Fruit fly (Drosophila melanogaster) whole organism, embryonic: ENCODE results near the gene CG15152.

Source experiments
- Abd-B ChIP-seq: fragments of 200-800 bp; sonication (Bioruptor generic); optimal IDR thresholded peaks from 2 replicates; lab custom pipeline; 2018; ENCODE audit warnings: missing biosample characterization, mild to moderate bottlenecking, missing genetic modification characterization, moderate library complexity
- Awh ChIP-seq: fragments of 200-800 bp; sonication (Bioruptor generic); IDR thresholded peaks from 2 replicates; pipeline ENCODE4, ENCODE4 v1.3.6; 2022; ENCODE audit warnings: missing biosample characterization, missing genetic modification characterization
- CG10431 ChIP-seq: fragments of 200-800 bp; sonication (Bioruptor generic); optimal IDR thresholded peaks from 3 replicates; lab custom pipeline; 2018; ENCODE audit warnings: missing biosample characterization, mild to moderate bottlenecking, missing genetic modification characterization
- CG11247 ChIP-seq: fragments of 200-800 bp; sonication (Bioruptor generic); IDR thresholded peaks from 2 replicates; pipeline ENCODE4 v1.3.6; 2022; ENCODE audit warnings: missing biosample characterization, missing genetic modification characterization
- CG15269 ChIP-seq: fragments of 200-800 bp; sonication (Bioruptor generic); optimal IDR thresholded peaks from 2 replicates; lab custom pipeline; 2018; ENCODE audit warnings: missing biosample characterization, mild to moderate bottlenecking, missing genetic modification characterization, moderate library complexity
- CG15601 ChIP-seq: fragments of 200-800 bp; sonication (Bioruptor generic); optimal IDR thresholded peaks from 3 replicates; lab custom pipeline; 2019; ENCODE audit warnings: missing biosample characterization, mild to moderate bottlenecking, missing genetic modification characterization, moderate library complexity
- CG17568 ChIP-seq: fragments of 200-800 bp; sonication (Bioruptor generic); optimal IDR thresholded peaks from 2 replicates; lab custom pipeline; 2018; ENCODE audit warnings: missing biosample characterization, mild to moderate bottlenecking, missing genetic modification characterization, moderate library complexity
- CG17829 ChIP-seq: fragments of 200-800 bp; optimal IDR thresholded peaks from 2 replicates; lab custom pipeline; 2019; ENCODE audit warnings: missing biosample characterization, mild to moderate bottlenecking, missing genetic modification characterization, moderate library complexity
- CG3407 ChIP-seq: fragments of 200-800 bp; sonication (Bioruptor generic); optimal IDR thresholded peaks from 2 replicates; lab custom pipeline; 2018; ENCODE audit warnings: missing biosample characterization, mild to moderate bottlenecking, missing genetic modification characterization
- CG34376 ChIP-seq: fragments of 200-800 bp; sonication (Bioruptor generic); optimal IDR thresholded peaks from 2 replicates; lab custom pipeline; 2018; ENCODE audit warnings: missing biosample characterization, mild to moderate bottlenecking, missing genetic modification characterization
- CG4360 ChIP-seq: fragments of 200-800 bp; sonication (Bioruptor generic); IDR thresholded peaks from 2 replicates; pipeline ENCODE4 v1.3.6; 2022; ENCODE audit warnings: missing biosample characterization, missing genetic modification characterization
- Dip3 ChIP-seq: fragments of 200-800 bp; sonication (Bioruptor generic); optimal IDR thresholded peaks from 3 replicates; lab custom pipeline; 2016; ENCODE audit warnings: missing biosample characterization, missing genetic modification characterization
- HmgZ ChIP-seq: fragments of 200-800 bp; sonication (Bioruptor generic); optimal IDR thresholded peaks from 2 replicates; lab custom pipeline; 2018; ENCODE audit warnings: missing biosample characterization, mild to moderate bottlenecking, missing genetic modification characterization
- Jarid2 ChIP-seq: fragments of 200-800 bp; sonication (Bioruptor generic); optimal IDR thresholded peaks from 3 replicates; lab custom pipeline; 2017; ENCODE audit warnings: mild to moderate bottlenecking, missing biosample characterization, missing genetic modification reagents, missing genetic modification characterization
- Lim3 ChIP-seq: fragments of 200-800 bp; sonication (Bioruptor generic); IDR thresholded peaks from 2 replicates; pipeline ENCODE4 v1.3.6; 2022; ENCODE audit warnings: missing biosample characterization, missing genetic modification characterization
- MTF-1 ChIP-seq: fragments of 200-800 bp; sonication (Bioruptor generic); optimal IDR thresholded peaks from 2 replicates; lab custom pipeline; 2018; ENCODE audit warnings: missing biosample characterization, mild to moderate bottlenecking, missing genetic modification characterization, borderline replicate concordance
- Med ChIP-seq: fragments of 200-800 bp; sonication (Bioruptor generic); peaks from one replicate; lab custom pipeline; 2016; ENCODE audit warnings: missing biosample characterization, missing genetic modification characterization, mild to moderate bottlenecking, inconsistent platforms, moderate library complexity
- Mrtf ChIP-seq: fragments of 200-800 bp; sonication (Bioruptor generic); IDR thresholded peaks from 3 replicates; pipeline ENCODE4 v1.3.6; 2022; ENCODE audit warnings: missing biosample characterization, missing genetic modification characterization
- Pdp1 ChIP-seq, 2 experiments: fragments of 200-800 bp; sonication (Bioruptor generic); optimal IDR thresholded peaks; 3 replicates each; lab custom pipeline; 2016; ENCODE audit warnings: missing biosample characterization in 2 of 2, missing genetic modification characterization in 2 of 2, mild to moderate bottlenecking in 1 of 2, moderate library complexity in 1 of 2
- Rx ChIP-seq: fragments of 200-800 bp; sonication (Bioruptor generic); IDR thresholded peaks from 2 replicates; pipeline ENCODE4 v1.3.6; 2022; ENCODE audit warnings: missing biosample characterization, missing genetic modification characterization
- Stat92E ChIP-seq, 3 experiments: fragments of >200 bp in 2 of 3; fragments of 200-800 bp in 1 of 3; sonication (Bioruptor generic) in 1 of 3; optimal IDR thresholded peaks; 2 replicates each; lab custom pipeline; 2017 to 2019; ENCODE audit warnings: missing biosample characterization in 3 of 3, missing genetic modification characterization in 3 of 3, mild to moderate bottlenecking in 1 of 3, moderate library complexity in 1 of 3
- ash1 ChIP-seq: fragments of 200-800 bp; sonication (Bioruptor generic); optimal IDR thresholded peaks from 2 replicates; lab custom pipeline; 2018; ENCODE audit warnings: missing biosample characterization, mild to moderate bottlenecking, missing genetic modification characterization
- ato ChIP-seq: fragments of 200-800 bp; sonication (Bioruptor generic); IDR thresholded peaks from 2 replicates; pipeline ENCODE4 v1.3.6; 2022; ENCODE audit warnings: missing biosample characterization, missing genetic modification characterization; ENCODE audit not compliant: partially characterized antibody
- crp ChIP-seq, 2 experiments: fragments of 200-800 bp; sonication (Bioruptor generic); optimal IDR thresholded peaks; 2 replicates in 1 of 2; 3 replicates in 1 of 2; lab custom pipeline; 2017; ENCODE audit warnings: missing biosample characterization in 2 of 2, missing genetic modification characterization in 2 of 2, mild to moderate bottlenecking in 1 of 2, moderate library complexity in 1 of 2
- ewg ChIP-seq: fragments of 200-800 bp; sonication (Bioruptor generic); optimal IDR thresholded peaks from 3 replicates; lab custom pipeline; 2017; ENCODE audit warnings: mild to moderate bottlenecking, missing biosample characterization, missing genetic modification reagents, missing genetic modification characterization
- exex ChIP-seq: fragments of 200-800 bp; sonication (Bioruptor generic); optimal IDR thresholded peaks from 4 replicates; lab custom pipeline; 2018; ENCODE audit warnings: missing biosample characterization, mild to moderate bottlenecking, missing genetic modification characterization, moderate library complexity
- gem ChIP-seq: fragments of 200-800 bp; sonication (Bioruptor generic); optimal IDR thresholded peaks from 2 replicates; lab custom pipeline; 2019; ENCODE audit warnings: missing biosample characterization, mild to moderate bottlenecking, missing genetic modification characterization, moderate library complexity
- kni ChIP-seq: fragments of 200-800 bp; sonication (Bioruptor generic); optimal IDR thresholded peaks from 3 replicates; lab custom pipeline; 2017; ENCODE audit warnings: mild to moderate bottlenecking, missing biosample characterization, missing genetic modification reagents, missing genetic modification characterization
- lab ChIP-seq: fragments of 200-800 bp; sonication (Bioruptor generic); optimal IDR thresholded peaks from 3 replicates; lab custom pipeline; 2017; ENCODE audit warnings: missing biosample characterization, missing genetic modification characterization, mild to moderate bottlenecking, moderate library complexity, missing genetic modification reagents
- mirr ChIP-seq: fragments of 200-800 bp; sonication (Bioruptor generic); optimal IDR thresholded peaks from 3 replicates; lab custom pipeline; 2018; ENCODE audit warnings: missing biosample characterization, mild to moderate bottlenecking, missing genetic modification characterization
- pan ChIP-seq, 4 experiments: fragments of >200 bp in 3 of 4; fragments of 200-800 bp in 1 of 4; sonication (Bioruptor generic) in 1 of 4; optimal IDR thresholded peaks in 3 of 4; IDR thresholded peaks in 1 of 4; 2 replicates each; pipeline versions ENCODE4 v1.3.6 to Lab custom; 2017 to 2022; ENCODE audit warnings: missing biosample characterization in 2 of 4, missing genetic modification characterization in 2 of 4, mixed read lengths in 1 of 4
- sens ChIP-seq: fragments of 200-800 bp; sonication (Bioruptor generic); peaks from one replicate; lab custom pipeline; 2016; ENCODE audit warnings: missing biosample characterization, missing genetic modification characterization
- slbo ChIP-seq: fragments of 200-800 bp; sonication (Bioruptor generic); IDR thresholded peaks from 2 replicates; pipeline ENCODE4 v1.3.6; 2022; ENCODE audit warnings: missing biosample characterization, missing genetic modification characterization
- sqz ChIP-seq: fragments of 200-800 bp; sonication (Bioruptor generic); optimal IDR thresholded peaks from 3 replicates; lab custom pipeline; 2018; ENCODE audit warnings: missing biosample characterization, mild to moderate bottlenecking, missing genetic modification characterization
- sug ChIP-seq: fragments of 200-800 bp; optimal IDR thresholded peaks from 2 replicates; lab custom pipeline; 2019; ENCODE audit warnings: missing biosample characterization, mild to moderate bottlenecking, missing genetic modification characterization, moderate library complexity
- tgo ChIP-seq: fragments of 200-800 bp; sonication (Bioruptor generic); IDR thresholded peaks from 3 replicates; pipeline ENCODE4 v1.3.6; 2022; ENCODE audit warnings: missing biosample characterization, missing genetic modification characterization

CG15152 gene

DNA sequence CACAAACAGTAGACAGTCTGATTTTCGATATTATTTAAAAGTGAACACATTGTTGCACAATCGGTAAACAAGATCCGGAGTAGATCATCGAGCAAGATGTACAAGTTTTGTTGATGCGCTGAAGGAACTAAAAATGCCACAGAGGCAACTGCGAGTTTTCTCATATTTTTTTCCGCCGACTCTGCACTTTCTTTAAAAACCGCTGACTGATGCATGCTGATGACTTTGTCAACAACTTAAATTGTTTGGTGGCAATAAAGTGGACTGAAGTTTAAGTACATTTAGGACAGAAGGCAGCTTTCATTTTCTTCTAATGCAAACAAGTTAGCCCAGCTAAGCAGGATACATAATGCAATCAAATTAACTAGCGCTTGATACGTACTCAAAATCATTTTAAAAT is 1.9 kb upstream of the CG15152 start:
- TF ChIP-seq CG17568 (GFP tag; lab: Kevin White, UChicago) (no peak), slbo (GFP tag; lab: Robert Waterston, UW) (no peak), CG11247 (GFP tag; lab: Robert Waterston, UW) (no peak), Pdp1 (GFP tag; optimal IDR thresholded peaks at IDR 0.05; lab: Kevin White, UChicago) (no peak), ato (GFP tag; lab: Robert Waterston, UW) (no peak), Dip3 (GFP tag; lab: Kevin White, UChicago) (no peak), Jarid2 (GFP tag; lab: Kevin White, UChicago) (no peak), Abd-B (GFP tag; lab: Kevin White, UChicago) (no peak), CG4360 (GFP tag; lab: Robert Waterston, UW) (no peak)

dm6 chr2L:18113079-18113478 is 1.3 kb upstream of the CG15152 start, which contains the start of gene CG44476:
Gene CG44476 (minus strand): TSS chr2L:18113179.
- TF ChIP-seq pan (optimal IDR thresholded peaks at IDR 0.05; lab: Kevin White, UChicago) (no peak), pan (GFP tag; optimal IDR thresholded peaks at IDR 0.05 in 1 of 2, IDR thresholded peaks at IDR 0.05 in 1 of 2) (no peak), Awh (no peak), CG17829 (tag; lab: Kevin White, UChicago) (no peak), gem (tag; lab: Kevin White, UChicago) (no peak), Mrtf (GFP tag; lab: Robert Waterston, UW) (no peak)

DNA sequence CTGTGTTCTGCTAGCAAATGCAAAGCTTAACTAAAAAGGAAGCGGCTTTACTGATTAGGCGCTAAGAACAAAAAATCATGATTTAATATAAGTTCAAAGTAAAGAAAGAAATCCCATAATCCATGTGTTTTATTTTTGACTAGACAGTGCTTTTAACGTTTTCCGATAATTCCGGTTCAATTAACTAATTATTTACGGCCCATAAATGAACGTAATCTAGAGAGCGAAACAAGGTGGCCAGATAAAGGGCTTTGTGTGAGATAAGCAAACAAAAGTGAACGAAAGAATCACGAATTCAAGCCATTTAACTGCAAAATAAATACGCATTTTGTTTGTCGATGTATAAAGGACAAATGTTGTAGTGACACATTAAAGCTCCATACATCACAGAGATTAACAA is 757 bp downstream of the CG15152 start:
- TF ChIP-seq ato (GFP tag; lab: Robert Waterston, UW) (no peak), Lim3 (no peak), tgo (GFP tag; lab: Robert Waterston, UW) (no peak), lab (GFP tag; lab: Kevin White, UChicago) (peak; percentile 2), CG15601 (tag; lab: Kevin White, UChicago) (no peak), CG34376 (peak; percentile 35), sug (tag; lab: Kevin White, UChicago) (peak; percentile 43), CG15269 (tag; lab: Kevin White, UChicago) (peak; percentile 1), sqz (GFP tag; lab: Kevin White, UChicago) (no peak), CG3407 (GFP tag; lab: Kevin White, UChicago) (no peak), crp (GFP tag; optimal IDR thresholded peaks at IDR 0.05; lab: Kevin White, UChicago) (no peak), ewg (GFP tag; lab: Kevin White, UChicago) (no peak), Stat92E (GFP tag; optimal IDR thresholded peaks at IDR 0.05; lab: Kevin White, UChicago) (no peak), sens (GFP tag; lab: Kevin White, UChicago) (peak; percentile 39), exex (tag; lab: Kevin White, UChicago) (peak; percentile 91), Rx (GFP tag; lab: Robert Waterston, UW) (no peak), mirr (GFP tag; lab: Kevin White, UChicago) (peak; percentile 40), HmgZ (tag; lab: Kevin White, UChicago) (no peak), ash1 (GFP tag; lab: Kevin White, UChicago) (no peak), MTF-1 (GFP tag; lab: Kevin White, UChicago) (no peak), Med (GFP tag; lab: Kevin White, UChicago) (no peak), CG10431 (GFP tag; lab: Kevin White, UChicago) (no peak), kni (GFP tag; lab: Kevin White, UChicago) (no peak)
